Worm (Caenorhabditis elegans): ENCODE measurements around the gene F21G4.6.

The F21G4.6 gene

ce11 chrX:9869522-9869921 is 47.7 kb downstream of the F21G4.6 start, which contains the start of gene R07B1.13:
TSS of gene R07B1.13 (plus strand) at chrX:9869822.
- TF ChIP-seq zip-8 (tag; optimal IDR thresholded peaks at IDR 0.05) (no peak), cnd-1 (tag; optimal IDR thresholded peaks at IDR 0.05) (no peak), pha-4 (tag; optimal IDR thresholded peaks at IDR 0.05) (no peak), drap-1 (GFP tag; optimal IDR thresholded peaks at IDR 0.05) (no peak), flh-1 (GFP tag; optimal IDR thresholded peaks at IDR 0.05) (no peak), elt-3 (tag; optimal IDR thresholded peaks at IDR 0.05) (no peak), sem-2 (GFP tag; optimal IDR thresholded peaks at IDR 0.05) (no peak), nhr-76 (tag; optimal IDR thresholded peaks at IDR 0.05) (no peak)

ce11 chrX:9868820-9869219 is 48.4 kb downstream of the F21G4.6 start, which contains the start of gene R07B1.7:
TSS of gene R07B1.7 (plus strand) at chrX:9869120.
- TF ChIP-seq nhr-28 (tag; optimal IDR thresholded peaks at IDR 0.05), result no peak

- no peak for TF ChIP-seq snpc-4 (tag; optimal IDR thresholded peaks at IDR 0.05)
- TF ChIP-seq ceh-43 (GFP tag; optimal IDR thresholded peaks at IDR 0.05), result no peak
- no peak for TF ChIP-seq unc-39 (tag; optimal IDR thresholded peaks at IDR 0.05)
- no peak for TF ChIP-seq elt-1 (tag; optimal IDR thresholded peaks at IDR 0.05; ENCODE audit: borderline replicate concordance, insufficient read depth)
- no peak for TF ChIP-seq unc-120 (tag; optimal IDR thresholded peaks at IDR 0.05; ENCODE audit: poor library complexity, severe bottlenecking)
- TF ChIP-seq ceh-39 (tag; optimal IDR thresholded peaks at IDR 0.05), result no peak
- no peak for TF ChIP-seq nhr-28 (tag; optimal IDR thresholded peaks at IDR 0.05)
- TF ChIP-seq lin-32 (GFP tag; optimal IDR thresholded peaks at IDR 0.05), result no peak
- no peak for TF ChIP-seq pha-4 (tag; optimal IDR thresholded peaks at IDR 0.05)
- no peak for TF ChIP-seq flh-1 (GFP tag; optimal IDR thresholded peaks at IDR 0.05)
- TF ChIP-seq bed-3 (GFP tag; optimal IDR thresholded peaks at IDR 0.05), result no peak
- no peak for TF ChIP-seq hlh-1 (tag; optimal IDR thresholded peaks at IDR 0.05)
Measured at ce11 chrX:9866355-9866754, 50.9 kb downstream of the F21G4.6 start, which contains the start of gene R07B1.6. TSS of gene R07B1.6 (plus strand) at chrX:9866655.

ce11 chrX:9862916-9863624 is 54.2 kb downstream of the F21G4.6 start, which contains the start of the genes gst-36 and R07B1.5:
TSS of gene gst-36 (minus strand) at chrX:9862960.
TSS of gene R07B1.5 (plus strand) at chrX:9863580.
- TF ChIP-seq bed-3 (GFP tag; optimal IDR thresholded peaks at IDR 0.05), result no peak
